Worm (Caenorhabditis elegans): ENCODE results near the gene unc-86.

The unc-86 gene

ce11 chrIII:8239325-8239724 lies 23.2 kb upstream of the unc-86 start, which contains the start of gene tsp-1:
tsp-1 (minus strand) TSS chrIII:8239423.
- TF ChIP-seq tra-4 (tag; optimal IDR thresholded peaks at IDR 0.05): no peak
- TF ChIP-seq ceh-36 (tag; optimal IDR thresholded peaks at IDR 0.05): no peak
- no peak for TF ChIP-seq tbx-11 (GFP tag; IDR thresholded peaks at IDR 0.05)
- no peak for TF ChIP-seq F13C5.2 (tag; optimal IDR thresholded peaks at IDR 0.05)
- no peak for TF ChIP-seq aly-1 (tag; optimal IDR thresholded peaks at IDR 0.05)
- TF ChIP-seq ets-7 (tag; optimal IDR thresholded peaks at IDR 0.05): no peak
- TF ChIP-seq hmbx-1 (tag; optimal IDR thresholded peaks at IDR 0.05): no peak
- TF ChIP-seq flt-1 (GFP tag; IDR thresholded peaks at IDR 0.05): no peak
- TF ChIP-seq ceh-13 (GFP tag; optimal IDR thresholded peaks at IDR 0.05): no peak
- TF ChIP-seq ama-1 (optimal IDR thresholded peaks at IDR 0.05): no peak

- TF ChIP-seq tra-4 (tag; optimal IDR thresholded peaks at IDR 0.05) (no peak), tbx-11 (GFP tag; IDR thresholded peaks at IDR 0.05) (no peak), aly-1 (tag; optimal IDR thresholded peaks at IDR 0.05) (no peak), ceh-36 (tag; optimal IDR thresholded peaks at IDR 0.05) (no peak), ets-7 (tag; optimal IDR thresholded peaks at IDR 0.05) (no peak), F13C5.2 (tag; optimal IDR thresholded peaks at IDR 0.05) (no peak), tbx-37 (GFP tag; conservative IDR thresholded peaks at IDR 0.05) (no peak), B0310.2 (tag; optimal IDR thresholded peaks at IDR 0.05) (no peak), flt-1 (GFP tag; IDR thresholded peaks at IDR 0.05) (no peak), scrt-1 (GFP tag; IDR thresholded peaks at IDR 0.05) (no peak), hmg-4 (GFP tag; optimal IDR thresholded peaks at IDR 0.05) (no peak)
Observed at ce11 chrIII:8237827-8238226, 21.7 kb upstream of the unc-86 start, which contains the start of gene tsp-2. tsp-2 (minus strand) TSS chrIII:8237935.

- TF ChIP-seq pes-1 (GFP tag; IDR thresholded peaks at IDR 0.05): no peak
- TF ChIP-seq hnd-1 (tag; optimal IDR thresholded peaks at IDR 0.05): no peak
- no peak for TF ChIP-seq hmbx-1 (tag; optimal IDR thresholded peaks at IDR 0.05)
- no peak for TF ChIP-seq aly-1 (tag; optimal IDR thresholded peaks at IDR 0.05)
- TF ChIP-seq ets-7 (tag; optimal IDR thresholded peaks at IDR 0.05): no peak
- TF ChIP-seq ama-1 (optimal IDR thresholded peaks at IDR 0.05): no peak
- TF ChIP-seq tbx-11 (GFP tag; IDR thresholded peaks at IDR 0.05): no peak
- TF ChIP-seq flt-1 (GFP tag; IDR thresholded peaks at IDR 0.05): no peak
- no peak for TF ChIP-seq tra-4 (tag; optimal IDR thresholded peaks at IDR 0.05)
- TF ChIP-seq sea-1 (GFP tag; conservative IDR thresholded peaks at IDR 0.05): no peak
- no peak for TF ChIP-seq scrt-1 (GFP tag; IDR thresholded peaks at IDR 0.05)
- TF ChIP-seq B0310.2 (tag; optimal IDR thresholded peaks at IDR 0.05): no peak
- no peak for TF ChIP-seq ceh-13 (GFP tag; optimal IDR thresholded peaks at IDR 0.05)
Observed at ce11 chrIII:8235880-8236279, 19.7 kb upstream of the unc-86 start, which contains the start of gene C02F5.5. C02F5.5 (plus strand) TSS chrIII:8236180.

- TF ChIP-seq aly-1 (tag; optimal IDR thresholded peaks at IDR 0.05): no peak
- TF ChIP-seq sea-1 (GFP tag; conservative IDR thresholded peaks at IDR 0.05): no peak
- no peak for TF ChIP-seq hnd-1 (tag; optimal IDR thresholded peaks at IDR 0.05)
- no peak for TF ChIP-seq ceh-36 (tag; optimal IDR thresholded peaks at IDR 0.05)
- no peak for TF ChIP-seq F13C5.2 (tag; optimal IDR thresholded peaks at IDR 0.05)
- no peak for TF ChIP-seq ama-1 (optimal IDR thresholded peaks at IDR 0.05)
- TF ChIP-seq tbx-11 (GFP tag; IDR thresholded peaks at IDR 0.05): no peak
- no peak for TF ChIP-seq ceh-13 (GFP tag; optimal IDR thresholded peaks at IDR 0.05)
- no peak for TF ChIP-seq scrt-1 (GFP tag; IDR thresholded peaks at IDR 0.05)
- TF ChIP-seq hmbx-1 (tag; optimal IDR thresholded peaks at IDR 0.05): no peak
- no peak for TF ChIP-seq ets-7 (tag; optimal IDR thresholded peaks at IDR 0.05)
- TF ChIP-seq B0310.2 (tag; optimal IDR thresholded peaks at IDR 0.05): no peak
- no peak for TF ChIP-seq tra-4 (tag; optimal IDR thresholded peaks at IDR 0.05)
- TF ChIP-seq hmg-4 (GFP tag; optimal IDR thresholded peaks at IDR 0.05): no peak
Observed at ce11 chrIII:8235358-8235757, 19.2 kb upstream of the unc-86 start, which contains the start of gene C02F5.14. C02F5.14 (minus strand) TSS chrIII:8235514.

ce11 chrIII:8232634-8233033 lies 16.5 kb upstream of the unc-86 start, which contains the start of gene henn-1:
henn-1 (plus strand) TSS chrIII:8232651.
- no peak for TF ChIP-seq hmg-4 (GFP tag; optimal IDR thresholded peaks at IDR 0.05)
- TF ChIP-seq hnd-1 (tag; optimal IDR thresholded peaks at IDR 0.05): no peak
- TF ChIP-seq tra-4 (tag; optimal IDR thresholded peaks at IDR 0.05): no peak
- TF ChIP-seq flt-1 (GFP tag; IDR thresholded peaks at IDR 0.05): no peak
- TF ChIP-seq scrt-1 (GFP tag; IDR thresholded peaks at IDR 0.05): no peak
- no peak for TF ChIP-seq F13C5.2 (tag; optimal IDR thresholded peaks at IDR 0.05)
- TF ChIP-seq tbx-37 (GFP tag; conservative IDR thresholded peaks at IDR 0.05): no peak
- TF ChIP-seq hmbx-1 (tag; optimal IDR thresholded peaks at IDR 0.05): no peak
- no peak for TF ChIP-seq sea-1 (GFP tag; conservative IDR thresholded peaks at IDR 0.05)
- no peak for TF ChIP-seq ceh-36 (tag; optimal IDR thresholded peaks at IDR 0.05)
- no peak for TF ChIP-seq tbx-11 (GFP tag; IDR thresholded peaks at IDR 0.05)
- TF ChIP-seq aly-1 (tag; optimal IDR thresholded peaks at IDR 0.05): no peak
- TF ChIP-seq ama-1 (optimal IDR thresholded peaks at IDR 0.05): no peak
- no peak for TF ChIP-seq pes-1 (GFP tag; IDR thresholded peaks at IDR 0.05)
- no peak for TF ChIP-seq ceh-13 (GFP tag; optimal IDR thresholded peaks at IDR 0.05)

ce11 chrIII:8229480-8229879 lies 13.3 kb upstream of the unc-86 start:
- TF ChIP-seq B0310.2 (tag; optimal IDR thresholded peaks at IDR 0.05): no peak

ce11 chrIII:8228916-8229315 lies 12.8 kb upstream of the unc-86 start:
- TF ChIP-seq hmg-4 (GFP tag; optimal IDR thresholded peaks at IDR 0.05) (no peak), hnd-1 (tag; optimal IDR thresholded peaks at IDR 0.05) (no peak), tbx-11 (GFP tag; IDR thresholded peaks at IDR 0.05) (no peak), flt-1 (GFP tag; IDR thresholded peaks at IDR 0.05) (no peak), aly-1 (tag; optimal IDR thresholded peaks at IDR 0.05) (no peak), ets-7 (tag; optimal IDR thresholded peaks at IDR 0.05) (no peak)

- TF ChIP-seq tbx-37 (GFP tag; conservative IDR thresholded peaks at IDR 0.05) (no peak), ets-7 (tag; optimal IDR thresholded peaks at IDR 0.05) (no peak), F13C5.2 (tag; optimal IDR thresholded peaks at IDR 0.05) (peak; percentile 10), flt-1 (GFP tag; IDR thresholded peaks at IDR 0.05) (no peak), hnd-1 (tag; optimal IDR thresholded peaks at IDR 0.05) (no peak)
Observed at ce11 chrIII:8227511-8227910, 11.4 kb upstream of the unc-86 start, which contains the start of gene fbxl-1. fbxl-1 (plus strand) TSS chrIII:8227830.
